Worm (Caenorhabditis elegans): ENCODE measurements around the gene C08F1.10.
"Not testable (repeated sequence)": the region's sequence is repeated elsewhere in the genome, so short reads cannot be mapped to it uniquely, and the experiment has no call there.

ce11 chrII:1775234-1775633, 10.9 kb downstream of the C08F1.10 start, which contains the start of gene F36H5.14:
- TF ChIP-seq nhr-111 (GFP tag; optimal IDR thresholded peaks at IDR 0.05); mdt-29 (GFP tag; IDR thresholded peaks at IDR 0.05): not testable (repeated sequence)
